Worm (Caenorhabditis elegans) whole organism, early embryonic: ENCODE measurements around the gene F10A3.11.

Source experiments
- B0310.2 ChIP-seq: sonication (generic microtip); optimal IDR thresholded peaks from 2 replicates; lab custom pipeline; 2016; ENCODE audit warnings: mild to moderate bottlenecking, missing genetic modification characterization, missing compliant biosample characterization
- aly-1 ChIP-seq: sonication (generic microtip); optimal IDR thresholded peaks from 2 replicates; lab custom pipeline; 2016; ENCODE audit warnings: missing genetic modification characterization, missing compliant biosample characterization
- ama-1 ChIP-seq: fragments of 150-350 bp; optimal IDR thresholded peaks from 2 replicates; lab custom pipeline; 2014
- ceh-13 ChIP-seq: fragments of 200-800 bp; sonication (Bioruptor generic); optimal IDR thresholded peaks from 2 replicates; lab custom pipeline; 2018; ENCODE audit warnings: mild to moderate bottlenecking, missing genetic modification characterization, missing compliant biosample characterization
- ceh-36 ChIP-seq: sonication (generic microtip); optimal IDR thresholded peaks from 2 replicates; lab custom pipeline; 2016; ENCODE audit warnings: missing genetic modification characterization, inconsistent platforms, missing compliant biosample characterization

ce11 chrV:16195379-16195778 lies 32.9 kb downstream of the F10A3.11 start, which contains the start of gene rabr-3:
- TF ChIP-seq ama-1 (lab: Kevin White, UChicago), result no peak
- no peak for TF ChIP-seq ceh-36 (tag; lab: Kevin White, UChicago)
- TF ChIP-seq aly-1 (tag; lab: Kevin White, UChicago), result no peak
- no peak for TF ChIP-seq B0310.2 (tag; lab: Kevin White, UChicago)
- TF ChIP-seq ceh-13 (GFP tag; lab: Kevin White, UChicago), result no peak
